Worm (Caenorhabditis elegans) whole organism, young adult: ENCODE measurements around the gene C16A11.3.

Experiments used
- B0019.2 ChIP-seq: fragments of 200-800 bp; sonication (Bioruptor generic); conservative IDR thresholded peaks from 2 replicates; pipeline ENCODE4 v1.3.6; 2022; ENCODE audit warnings: missing genetic modification reagents, missing genetic modification characterization, missing compliant biosample characterization
- F22D6.2 ChIP-seq: sonication (generic microtip); optimal IDR thresholded peaks from 2 replicates; lab custom pipeline; 2016; ENCODE audit warnings: mild to moderate bottlenecking, missing genetic modification characterization, missing compliant biosample characterization
- F23B12.7 ChIP-seq: sonication (generic microtip); optimal IDR thresholded peaks from 2 replicates; lab custom pipeline; 2017; ENCODE audit warnings: missing genetic modification characterization, mild to moderate bottlenecking, missing compliant biosample characterization, antibody characterized with exemption, moderate library complexity; ENCODE audit not compliant: insufficient read depth
- F33H1.4 ChIP-seq: fragments of 200-800 bp; sonication (Bioruptor generic); IDR thresholded peaks from 2 replicates; pipeline ENCODE4 v1.3.6; 2022; ENCODE audit warnings: missing genetic modification reagents, missing genetic modification characterization, missing compliant biosample characterization
- T26A5.8 ChIP-seq: sonication (generic microtip); optimal IDR thresholded peaks from 2 replicates; lab custom pipeline; 2016; ENCODE audit warnings: missing genetic modification characterization, missing compliant biosample characterization
- Y53F4B.3 ChIP-seq: fragments of 200-800 bp; sonication (Bioruptor generic); IDR thresholded peaks from 2 replicates; pipeline ENCODE4 v1.3.6; 2022; ENCODE audit warnings: missing genetic modification reagents, missing genetic modification characterization, missing compliant biosample characterization
- Y53G8AR.9 ChIP-seq: fragments of 200-800 bp; sonication (Bioruptor generic); conservative IDR thresholded peaks from 2 replicates; pipeline ENCODE4 v1.3.6; 2022; ENCODE audit warnings: missing genetic modification reagents, missing genetic modification characterization, missing compliant biosample characterization
- Y95B8A.8 ChIP-seq: fragments of 200-800 bp; sonication (Bioruptor generic); IDR thresholded peaks from 2 replicates; pipeline ENCODE4 v1.3.6; 2022; ENCODE audit warnings: missing genetic modification reagents, missing genetic modification characterization, missing compliant biosample characterization
- ceh-100 ChIP-seq: fragments of 200-800 bp; sonication (Bioruptor generic); IDR thresholded peaks from 2 replicates; pipeline ENCODE4 v1.3.6; 2022; ENCODE audit warnings: missing genetic modification reagents, missing genetic modification characterization, missing compliant biosample characterization
- ceh-27 ChIP-seq: fragments of 200-800 bp; sonication (Bioruptor generic); optimal IDR thresholded peaks from 2 replicates; lab custom pipeline; 2018; ENCODE audit warnings: mild to moderate bottlenecking, missing genetic modification characterization, moderate library complexity, missing compliant biosample characterization
- ceh-79 ChIP-seq: sonication (generic microtip); optimal IDR thresholded peaks from 2 replicates; lab custom pipeline; 2017; ENCODE audit warnings: mild to moderate bottlenecking, missing genetic modification characterization, missing compliant biosample characterization
- ceh-91 ChIP-seq: fragments of 200-800 bp; sonication (Bioruptor generic); IDR thresholded peaks from 2 replicates; pipeline ENCODE4 v1.3.6; 2022; ENCODE audit warnings: missing genetic modification reagents, missing genetic modification characterization, missing compliant biosample characterization
- dox-1 ChIP-seq: fragments of 200-800 bp; sonication (Bioruptor generic); IDR thresholded peaks from 2 replicates; pipeline ENCODE4 v1.3.6; 2022; ENCODE audit warnings: missing genetic modification reagents, missing genetic modification characterization, missing compliant biosample characterization
- efl-1 ChIP-seq: fragments of 150-350 bp; optimal IDR thresholded peaks from 2 replicates; lab custom pipeline; 2014; ENCODE audit warnings: missing biosample characterization, missing genetic modification reagents, missing genetic modification characterization
- egrh-3 ChIP-seq: fragments of 200-800 bp; sonication (Bioruptor generic); IDR thresholded peaks from 2 replicates; pipeline ENCODE4 v1.3.6; 2022; ENCODE audit warnings: missing genetic modification reagents, missing genetic modification characterization, missing compliant biosample characterization
- ets-4 ChIP-seq: fragments of 200-800 bp; sonication (Bioruptor generic); optimal IDR thresholded peaks from 2 replicates; lab custom pipeline; 2018; ENCODE audit warnings: mild to moderate bottlenecking, missing genetic modification characterization, missing compliant biosample characterization
- fkh-3 ChIP-seq: sonication (generic microtip); optimal IDR thresholded peaks from 2 replicates; lab custom pipeline; 2016; ENCODE audit warnings: mild to moderate bottlenecking, missing genetic modification characterization, missing compliant biosample characterization
- hmg-1.2 ChIP-seq: fragments of 200-800 bp; sonication (Bioruptor generic); IDR thresholded peaks from 2 replicates; pipeline ENCODE4 v1.3.6; 2022; ENCODE audit warnings: missing genetic modification reagents, missing genetic modification characterization, missing compliant biosample characterization
- hrde-1 ChIP-seq: sonication (generic microtip); optimal IDR thresholded peaks from 2 replicates; lab custom pipeline; 2016; ENCODE audit warnings: missing genetic modification characterization, mild to moderate bottlenecking, missing compliant biosample characterization, moderate library complexity, missing genotype, missing genetic modification reagents, borderline replicate concordance
- let-526 ChIP-seq: fragments of 200-800 bp; sonication (Bioruptor generic); IDR thresholded peaks from 2 replicates; pipeline ENCODE4 v1.3.6; 2022; ENCODE audit warnings: missing genetic modification reagents, missing genetic modification characterization, missing compliant biosample characterization
- lsy-27 ChIP-seq: sonication (generic microtip); optimal IDR thresholded peaks from 2 replicates; lab custom pipeline; 2017; ENCODE audit warnings: missing genetic modification characterization, mild to moderate bottlenecking, missing compliant biosample characterization, antibody characterized with exemption, missing genotype, borderline replicate concordance; ENCODE audit not compliant: insufficient read depth
- madf-10 ChIP-seq: sonication (generic microtip); optimal IDR thresholded peaks from 2 replicates; lab custom pipeline; 2016; ENCODE audit warnings: mild to moderate bottlenecking, missing genetic modification characterization, missing compliant biosample characterization
- madf-6 ChIP-seq: fragments of 200-800 bp; sonication (Bioruptor generic); IDR thresholded peaks from 2 replicates; pipeline ENCODE4 v1.3.6; 2022; ENCODE audit warnings: missing genetic modification reagents, missing genetic modification characterization, missing compliant biosample characterization
- madf-8 ChIP-seq: fragments of 200-800 bp; sonication (Bioruptor generic); conservative IDR thresholded peaks from 2 replicates; pipeline ENCODE4 v1.3.6; 2022; ENCODE audit warnings: missing genetic modification reagents, missing genetic modification characterization, missing compliant biosample characterization
- nfya-1 ChIP-seq: sonication (generic microtip); optimal IDR thresholded peaks from 2 replicates; lab custom pipeline; 2017; ENCODE audit warnings: antibody characterized with exemption, missing compliant biosample characterization, missing genetic modification characterization, borderline replicate concordance; ENCODE audit not compliant: insufficient read depth
- nfyb-1 ChIP-seq: fragments of 200-800 bp; sonication (Bioruptor generic); IDR thresholded peaks from 2 replicates; pipeline ENCODE4 v1.3.6; 2022; ENCODE audit warnings: missing genetic modification reagents, missing genetic modification characterization, missing compliant biosample characterization
- nhr-80 ChIP-seq: sonication (generic microtip); optimal IDR thresholded peaks from 2 replicates; lab custom pipeline; 2016; ENCODE audit warnings: missing genetic modification characterization, missing compliant biosample characterization
- nhr-90 ChIP-seq: sonication (generic microtip); optimal IDR thresholded peaks from 2 replicates; lab custom pipeline; 2016; ENCODE audit warnings: missing genotype, mild to moderate bottlenecking, missing genetic modification characterization, missing compliant biosample characterization
- pha-4 ChIP-seq: fragments of 150-350 bp; sonication (generic microtip); optimal IDR thresholded peaks from 2 replicates; lab custom pipeline; 2014; ENCODE audit warnings: missing biosample characterization, missing genetic modification reagents, missing genetic modification characterization
- repo-1 ChIP-seq: sonication (generic microtip); optimal IDR thresholded peaks from 2 replicates; lab custom pipeline; 2017; ENCODE audit warnings: mild to moderate bottlenecking, missing genetic modification characterization, missing compliant biosample characterization
- sdz-38 ChIP-seq: sonication (generic microtip); optimal IDR thresholded peaks from 2 replicates; lab custom pipeline; 2016; ENCODE audit warnings: missing genotype, missing genetic modification characterization, missing compliant biosample characterization
- unc-130 ChIP-seq: sonication (generic microtip); optimal IDR thresholded peaks from 2 replicates; lab custom pipeline; 2016; ENCODE audit warnings: missing genetic modification reagents, missing genetic modification characterization, missing compliant biosample characterization
- unc-62 ChIP-seq: fragments of 150-350 bp; optimal IDR thresholded peaks from 2 replicates; lab custom pipeline; 2014; ENCODE audit warnings: missing biosample characterization, missing genetic modification reagents, missing genetic modification characterization
- xnd-1 ChIP-seq: sonication (generic microtip); optimal IDR thresholded peaks from 2 replicates; lab custom pipeline; 2016; ENCODE audit warnings: missing genotype, missing genetic modification reagents, missing genetic modification characterization, missing compliant biosample characterization
- zfh-2 ChIP-seq: fragments of 200-800 bp; sonication (Bioruptor generic); conservative IDR thresholded peaks from 2 replicates; pipeline ENCODE4 v1.3.6; 2022; ENCODE audit warnings: missing genetic modification reagents, missing genetic modification characterization, missing compliant biosample characterization
- ztf-25 ChIP-seq: fragments of 200-800 bp; sonication (Bioruptor generic); IDR thresholded peaks from 2 replicates; pipeline ENCODE4 v1.3.6; 2022; ENCODE audit warnings: missing genetic modification reagents, missing genetic modification characterization, missing compliant biosample characterization
- ztf-26 ChIP-seq: sonication (generic microtip); optimal IDR thresholded peaks from 2 replicates; lab custom pipeline; 2017; ENCODE audit warnings: missing genetic modification characterization, missing compliant biosample characterization

Gene C16A11.3

DNA sequence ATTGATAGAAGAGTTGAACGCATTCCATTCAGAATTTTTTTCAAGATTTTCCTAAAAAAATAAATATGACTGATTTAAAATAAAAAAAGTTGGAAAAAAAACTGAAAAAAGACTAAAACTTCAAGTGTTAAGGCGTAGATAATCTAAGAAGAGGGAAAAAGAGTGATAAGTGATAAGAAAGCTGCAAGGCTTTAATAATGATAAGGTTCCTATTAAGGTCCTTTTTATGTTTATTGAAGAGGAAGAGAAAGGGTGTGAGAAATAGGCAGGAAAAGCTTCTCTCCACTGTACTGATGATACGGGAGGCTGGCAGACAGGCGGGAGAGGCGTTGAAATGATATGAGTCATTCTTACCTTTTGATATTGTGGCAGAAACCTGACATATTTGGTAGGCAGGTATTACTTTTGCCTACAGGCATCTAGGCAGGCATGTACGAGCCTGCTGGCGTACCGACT lies 25.6 kb upstream of the C16A11.3 start, which contains the start of gene mth-1:
mth-1 (minus strand) TSS at position 51 of the 456 bp plus-strand sequence.
- no peak for TF ChIP-seq unc-62 (GFP tag; lab: Kevin White, UChicago)
- TF ChIP-seq nhr-80, result peak; percentile 46

DNA sequence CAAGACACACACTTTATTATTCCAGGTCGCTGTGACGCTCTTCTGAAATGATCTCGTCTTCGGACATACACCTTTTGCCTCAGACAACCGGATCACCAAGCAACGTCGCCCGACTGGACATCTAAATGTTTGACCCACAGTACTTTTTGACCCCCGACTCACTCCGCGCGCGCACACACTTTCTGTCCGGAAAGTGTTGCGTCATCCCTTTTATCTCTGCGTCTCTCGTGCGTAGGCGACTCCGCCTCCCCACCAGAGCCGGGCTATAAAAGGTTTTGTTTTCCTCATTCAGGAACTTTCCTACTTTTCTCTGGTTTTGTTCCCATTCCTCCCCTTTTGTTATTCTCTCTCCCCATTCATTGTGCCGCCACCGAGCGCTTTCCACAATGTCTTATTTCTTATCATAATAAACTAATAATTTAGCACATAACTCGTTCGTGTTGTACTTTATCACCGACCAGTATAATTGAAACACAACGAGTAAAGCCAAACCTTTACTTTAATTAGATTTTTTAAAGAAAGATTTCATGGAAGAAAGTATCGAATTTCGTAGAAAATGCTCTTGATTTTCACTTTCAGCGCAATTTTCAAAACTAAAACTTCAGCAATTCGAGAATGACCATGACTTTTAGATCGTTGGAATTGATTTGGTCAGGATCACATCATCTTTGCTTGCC lies 20.1 kb upstream of the C16A11.3 start, which contains the start of gene F31D5.6:
F31D5.6 (plus strand) TSS at position 627 of the 677 bp plus-strand sequence.
- no peak for TF ChIP-seq ets-4
- no peak for TF ChIP-seq ceh-79 (tag; lab: Kevin White, UChicago)
- no peak for TF ChIP-seq ceh-100 (GFP tag; lab: Robert Waterston, UW)
- TF ChIP-seq Y53G8AR.9 (GFP tag; lab: Robert Waterston, UW), result no peak
- peak; percentile 40; the same call in 1 of the 2 replicates for TF ChIP-seq madf-8
- TF ChIP-seq unc-130 (GFP tag; lab: Kevin White, UChicago), result no peak
- TF ChIP-seq F33H1.4, result no peak
- no peak for TF ChIP-seq ztf-26 (tag; lab: Kevin White, UChicago)
- TF ChIP-seq nfya-1 (tag; lab: Kevin White, UChicago), result no peak
- TF ChIP-seq egrh-3, result no peak
- 0 out of 2 replicates have a peak, but pooled peaks have one; percentile 22 for TF ChIP-seq let-526 (GFP tag; lab: Robert Waterston, UW)
- no peak for TF ChIP-seq lsy-27 (tag; lab: Kevin White, UChicago)
- TF ChIP-seq ceh-91 (GFP tag; lab: Robert Waterston, UW), result no peak
- TF ChIP-seq madf-10 (tag; lab: Kevin White, UChicago), result no peak
- TF ChIP-seq madf-6 (GFP tag; lab: Robert Waterston, UW), result peak; percentile 81
- no peak for TF ChIP-seq T26A5.8 (tag; lab: Kevin White, UChicago)
- TF ChIP-seq hmg-1.2 (GFP tag; lab: Robert Waterston, UW), result 0 out of 2 replicates have a peak, but pooled peaks have one; percentile 12
- no peak for TF ChIP-seq xnd-1 (tag; lab: Kevin White, UChicago)
- TF ChIP-seq Y53F4B.3 (GFP tag; lab: Robert Waterston, UW), result no peak
- TF ChIP-seq B0019.2 (GFP tag; lab: Robert Waterston, UW), result no peak
- TF ChIP-seq pha-4 (tag; lab: Kevin White, UChicago), result no peak
- TF ChIP-seq ztf-25, result no peak
- 0 out of 2 replicates have a peak, but pooled peaks have one; percentile 13 for TF ChIP-seq nfyb-1 (GFP tag; lab: Robert Waterston, UW)
- peak; percentile 21; the same call in 1 of the 2 replicates for TF ChIP-seq dox-1 (GFP tag; lab: Robert Waterston, UW)
- TF ChIP-seq, all 124 proteins: peak for 6

DNA sequence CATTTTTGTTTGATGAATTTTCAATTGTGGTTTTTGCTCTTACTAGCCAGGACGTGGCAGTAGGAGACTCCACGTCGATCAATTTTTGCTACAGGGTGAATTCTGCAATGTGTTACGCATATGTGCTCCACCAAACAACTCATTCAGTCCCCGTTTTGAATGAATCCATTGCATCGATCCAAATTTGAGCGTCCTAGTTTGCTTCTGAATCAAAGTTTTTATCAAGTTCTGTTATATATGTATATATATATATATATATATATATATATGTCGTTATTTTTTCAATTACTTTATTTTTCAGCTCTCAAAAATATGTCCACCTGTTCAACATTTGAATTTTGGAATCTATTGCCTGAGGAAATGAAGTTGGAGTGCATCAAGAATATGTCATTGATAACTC lies 18.2 kb upstream of the C16A11.3 start, which contains the start of gene F31D5.7:
F31D5.7 (plus strand) TSS at position 301 of the 400 bp plus-strand sequence.
- TF ChIP-seq repo-1 (tag; lab: Kevin White, UChicago) (no peak), F22D6.2 (no peak), F23B12.7 (tag; lab: Kevin White, UChicago) (no peak), fkh-3 (no peak), Y95B8A.8 (GFP tag; lab: Robert Waterston, UW) (no peak), hrde-1 (tag; lab: Kevin White, UChicago) (no peak), zfh-2 (GFP tag; lab: Robert Waterston, UW) (no peak), nhr-90 (no peak), ceh-27 (GFP tag; lab: Kevin White, UChicago) (no peak), unc-130 (GFP tag; lab: Kevin White, UChicago) (no peak), efl-1 (GFP tag; lab: Kevin White, UChicago) (no peak), sdz-38 (no peak)
